Worm (Caenorhabditis elegans) whole organism, L3 larva: ENCODE results near the gene F52H2.15.

Experiments
- R02D3.7 ChIP-seq: fragments of 150-350 bp; optimal IDR thresholded peaks from 2 replicates; lab custom pipeline; 2014; ENCODE audit warnings: missing biosample characterization, missing genetic modification characterization
- ZK546.5 ChIP-seq: sonication (generic microtip); optimal IDR thresholded peaks from 2 replicates; lab custom pipeline; 2017; ENCODE audit warnings: missing biosample characterization, missing genetic modification characterization
- aly-2 ChIP-seq: fragments of 150-350 bp; optimal IDR thresholded peaks from 2 replicates; lab custom pipeline; 2014; ENCODE audit warnings: missing biosample characterization, missing genetic modification characterization
- ama-1 ChIP-seq: fragments of 150-350 bp; optimal IDR thresholded peaks from 2 replicates; lab custom pipeline; 2018
- ceh-16 ChIP-seq: sonication (generic microtip); optimal IDR thresholded peaks from 2 replicates; lab custom pipeline; 2017; ENCODE audit warnings: missing biosample characterization, missing genetic modification characterization
- ceh-28 ChIP-seq: fragments of 150-350 bp; optimal IDR thresholded peaks from 2 replicates; lab custom pipeline; 2014; ENCODE audit warnings: missing biosample characterization, missing genetic modification reagents, missing genetic modification characterization
- egl-27 ChIP-seq: sonication (generic microtip); optimal IDR thresholded peaks from 4 replicates; lab custom pipeline; 2017; ENCODE audit warnings: missing biosample characterization, missing genetic modification reagents, missing genetic modification characterization
- egl-5 ChIP-seq: fragments of 150-350 bp; optimal IDR thresholded peaks from 2 replicates; lab custom pipeline; 2017; ENCODE audit warnings: missing biosample characterization, missing genetic modification reagents, missing genetic modification characterization, inconsistent platforms
- elt-2 ChIP-seq: sonication (generic microtip); optimal IDR thresholded peaks from 2 replicates; lab custom pipeline; 2016; ENCODE audit warnings: missing genetic modification reagents, mild to moderate bottlenecking, missing genetic modification characterization, missing compliant biosample characterization
- elt-3 ChIP-seq, 3 experiments: fragments of 150-350 bp in 1 of 3; sonication (generic microtip) in 2 of 3; optimal IDR thresholded peaks; 2 replicates in 2 of 3; 4 replicates in 1 of 3; lab custom pipeline; 2014 to 2017; ENCODE audit warnings: missing biosample characterization in 3 of 3, missing genetic modification characterization in 3 of 3
- eor-1 ChIP-seq, 2 experiments: fragments of 150-350 bp; optimal IDR thresholded peaks; 2 replicates each; lab custom pipeline; 2014 to 2018; ENCODE audit warnings: missing biosample characterization in 2 of 2, missing genetic modification characterization in 2 of 2
- fkh-10 ChIP-seq: sonication (generic microtip); optimal IDR thresholded peaks from 2 replicates; lab custom pipeline; 2017; ENCODE audit warnings: missing biosample characterization, missing genetic modification reagents, missing genetic modification characterization
- fkh-2 ChIP-seq: fragments of 150-350 bp; optimal IDR thresholded peaks from 2 replicates; lab custom pipeline; 2014; ENCODE audit warnings: missing biosample characterization, missing genetic modification reagents, missing genetic modification characterization
- fos-1 ChIP-seq: fragments of 150-350 bp; optimal IDR thresholded peaks from 2 replicates; lab custom pipeline; 2014; ENCODE audit warnings: missing biosample characterization, missing genetic modification characterization
- hmg-11 ChIP-seq: sonication (generic microtip); optimal IDR thresholded peaks from 2 replicates; lab custom pipeline; 2016; ENCODE audit warnings: missing genetic modification characterization, missing compliant biosample characterization
- lin-15B ChIP-seq: fragments of 150-350 bp; optimal IDR thresholded peaks from 2 replicates; lab custom pipeline; 2014; ENCODE audit warnings: missing biosample characterization, missing genetic modification characterization
- lin-39 ChIP-seq: fragments of 150-350 bp; optimal IDR thresholded peaks from 2 replicates; lab custom pipeline; 2018; ENCODE audit warnings: missing biosample characterization, missing genetic modification reagents, missing genetic modification characterization
- lsy-12 ChIP-seq: sonication (generic microtip); optimal IDR thresholded peaks from 2 replicates; lab custom pipeline; 2016; ENCODE audit warnings: mild to moderate bottlenecking, missing genetic modification characterization, missing compliant biosample characterization
- mml-1 ChIP-seq: fragments of 150-350 bp; sonication (generic microtip); optimal IDR thresholded peaks from 3 replicates; lab custom pipeline; 2014; ENCODE audit warnings: missing biosample characterization, missing genetic modification characterization
- nfya-1 ChIP-seq: sonication (generic microtip); optimal IDR thresholded peaks from 2 replicates; lab custom pipeline; 2017; ENCODE audit warnings: missing genetic modification characterization, mild to moderate bottlenecking, missing compliant biosample characterization, antibody characterized with exemption, moderate library complexity; ENCODE audit not compliant: insufficient read depth
- nhr-11 ChIP-seq: fragments of 150-350 bp; optimal IDR thresholded peaks from 2 replicates; lab custom pipeline; 2014; ENCODE audit warnings: missing biosample characterization, missing genetic modification characterization
- nhr-12 ChIP-seq: fragments of 150-350 bp; optimal IDR thresholded peaks from 2 replicates; lab custom pipeline; 2014; ENCODE audit warnings: missing biosample characterization, missing genetic modification characterization
- nhr-23 ChIP-seq: fragments of 150-350 bp; optimal IDR thresholded peaks from 2 replicates; lab custom pipeline; 2014; ENCODE audit warnings: missing biosample characterization, missing genetic modification reagents, missing genetic modification characterization
- nhr-237 ChIP-seq: fragments of 150-350 bp; optimal IDR thresholded peaks from 2 replicates; lab custom pipeline; 2014; ENCODE audit warnings: missing biosample characterization, missing genetic modification characterization
- nhr-25 ChIP-seq: sonication (generic microtip); optimal IDR thresholded peaks from 2 replicates; lab custom pipeline; 2017; ENCODE audit warnings: missing biosample characterization, missing genetic modification characterization
- nhr-28 ChIP-seq: fragments of 150-350 bp; optimal IDR thresholded peaks from 2 replicates; lab custom pipeline; 2014; ENCODE audit warnings: missing biosample characterization, missing genetic modification characterization
- nhr-43 ChIP-seq: sonication (generic microtip); optimal IDR thresholded peaks from 2 replicates; lab custom pipeline; 2016; ENCODE audit warnings: mild to moderate bottlenecking, missing genetic modification characterization, missing compliant biosample characterization; ENCODE audit not compliant: poor library complexity, severe bottlenecking
- nhr-67 ChIP-seq: fragments of 150-350 bp; optimal IDR thresholded peaks from 2 replicates; lab custom pipeline; 2014; ENCODE audit warnings: missing biosample characterization, missing genetic modification characterization
- nhr-76 ChIP-seq: fragments of 150-350 bp; sonication (generic microtip); optimal IDR thresholded peaks from 5 replicates; lab custom pipeline; 2014; ENCODE audit warnings: missing biosample characterization, missing genetic modification characterization
- nhr-77 ChIP-seq: fragments of 150-350 bp; optimal IDR thresholded peaks from 2 replicates; lab custom pipeline; 2014; ENCODE audit warnings: missing biosample characterization, missing genetic modification characterization
- pha-4 ChIP-seq: fragments of 150-350 bp; optimal IDR thresholded peaks from 2 replicates; lab custom pipeline; 2014; ENCODE audit warnings: missing biosample characterization, missing genetic modification reagents, missing genetic modification characterization
- pqm-1 ChIP-seq: fragments of 150-350 bp; optimal IDR thresholded peaks from 2 replicates; lab custom pipeline; 2017; ENCODE audit warnings: missing biosample characterization, missing genetic modification characterization, inconsistent platforms
- sea-2 ChIP-seq: fragments of 150-350 bp; sonication (generic microtip); optimal IDR thresholded peaks from 4 replicates; lab custom pipeline; 2014; ENCODE audit warnings: missing biosample characterization, missing genetic modification reagents, missing genetic modification characterization
- skn-1 ChIP-seq: fragments of 150-350 bp; optimal IDR thresholded peaks from 2 replicates; lab custom pipeline; 2014; ENCODE audit warnings: missing biosample characterization, missing genetic modification characterization
- snpc-4 ChIP-seq: fragments of 150-350 bp; optimal IDR thresholded peaks from 2 replicates; lab custom pipeline; 2014; ENCODE audit warnings: missing biosample characterization, missing genetic modification characterization
- unc-39 ChIP-seq: sonication (generic microtip); optimal IDR thresholded peaks from 4 replicates; lab custom pipeline; 2017; ENCODE audit warnings: missing biosample characterization, missing genetic modification characterization
- unc-62 ChIP-seq: fragments of 150-350 bp; sonication (generic microtip); optimal IDR thresholded peaks from 4 replicates; lab custom pipeline; 2014; ENCODE audit warnings: missing biosample characterization, missing genetic modification reagents, missing genetic modification characterization
- zag-1 ChIP-seq: fragments of 150-350 bp; optimal IDR thresholded peaks from 2 replicates; lab custom pipeline; 2014; ENCODE audit warnings: missing biosample characterization, missing genetic modification characterization
- ztf-11 ChIP-seq: fragments of 150-350 bp; optimal IDR thresholded peaks from 2 replicates; lab custom pipeline; 2014; ENCODE audit warnings: missing biosample characterization, missing genetic modification characterization

The F52H2.15 gene

DNA sequence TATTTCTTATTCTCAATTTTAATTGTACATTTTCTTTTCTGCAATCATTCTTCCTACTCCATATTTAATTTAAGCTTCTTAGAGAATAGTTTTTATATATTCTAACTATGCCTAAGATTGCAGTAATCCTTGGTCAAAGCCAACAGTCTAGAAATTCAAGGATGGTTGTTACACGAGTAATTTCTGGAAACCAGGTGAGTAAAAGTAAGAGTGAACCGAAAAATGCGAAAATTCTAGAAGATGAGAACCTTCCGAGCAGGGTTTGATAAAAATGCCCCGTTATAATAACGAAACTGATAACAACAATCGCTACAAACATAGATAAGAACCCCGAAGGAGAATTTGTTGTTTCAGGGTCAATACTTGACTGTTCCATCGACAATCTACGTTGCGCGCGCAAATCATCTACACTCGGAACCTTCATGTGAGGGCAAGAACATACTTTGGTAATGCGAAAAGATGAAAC is at the start of gene F52H2.15:
TSS of gene F52H2.15 (plus strand) at position 51 of the 466 bp plus-strand sequence.
- TF ChIP-seq pha-4 (peak; percentile 37), nhr-43 (tag; lab: Kevin White, UChicago) (no peak), elt-2 (tag; lab: Kevin White, UChicago) (peak; percentile 86), pqm-1 (peak; percentile 57)
- TF ChIP-seq, all 47 proteins: peak for 3

DNA sequence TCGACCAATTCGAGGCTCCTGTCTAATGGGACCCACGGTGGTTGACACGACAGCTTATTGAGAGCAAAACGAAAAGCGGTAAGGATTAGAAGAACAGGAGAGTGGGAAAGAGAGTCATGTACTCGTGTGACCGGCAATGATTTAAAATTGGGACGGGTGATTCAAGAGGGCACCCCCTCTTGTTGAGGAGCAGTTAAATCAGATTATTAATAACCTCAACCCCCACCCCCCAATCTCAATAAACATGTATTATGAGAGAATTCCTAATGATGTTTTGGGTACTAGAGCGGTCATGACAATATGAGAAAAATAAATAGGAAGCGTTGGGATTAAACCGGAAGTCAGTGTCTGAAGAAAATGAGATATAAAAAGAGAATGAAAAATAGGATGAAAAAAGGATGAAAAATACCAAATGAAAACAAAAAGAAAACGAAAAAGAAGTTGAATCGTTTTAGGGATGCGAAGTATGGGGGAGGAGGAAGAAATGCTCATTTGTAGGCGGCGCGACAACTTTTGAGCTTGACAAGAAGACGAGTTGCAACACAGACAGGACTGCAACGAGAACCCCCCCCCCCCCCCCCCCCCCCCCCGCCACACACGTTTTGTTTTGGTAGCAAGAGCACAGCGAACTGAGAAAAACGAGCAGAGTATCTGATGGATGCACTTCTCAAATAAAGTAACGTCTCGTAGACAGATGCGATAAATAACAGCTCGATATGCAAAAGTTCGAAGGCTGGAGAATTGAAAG is 48.0 kb upstream of the F52H2.15 start:
- no peak for TF ChIP-seq pqm-1
- TF ChIP-seq nhr-76 (tag; lab: Kevin White, UChicago): no peak
- no peak for TF ChIP-seq lin-39
- TF ChIP-seq ceh-28: no peak
- no peak for TF ChIP-seq nfya-1 (tag; lab: Kevin White, UChicago)
- no peak for TF ChIP-seq nhr-12 (tag; lab: Kevin White, UChicago)
- no peak for TF ChIP-seq lsy-12 (tag; lab: Kevin White, UChicago)
- no peak for TF ChIP-seq sea-2 (GFP tag; lab: Kevin White, UChicago)
- no peak for TF ChIP-seq hmg-11
- no peak for TF ChIP-seq snpc-4
- TF ChIP-seq nhr-23: no peak
- no peak for TF ChIP-seq pha-4
- no peak for TF ChIP-seq zag-1
- no peak for TF ChIP-seq egl-5
- no peak for TF ChIP-seq aly-2 (tag; lab: Kevin White, UChicago)
- TF ChIP-seq mml-1: no peak
- no peak for TF ChIP-seq unc-39
- TF ChIP-seq nhr-25 (tag; lab: Kevin White, UChicago): no peak
- TF ChIP-seq ama-1: no peak

DNA sequence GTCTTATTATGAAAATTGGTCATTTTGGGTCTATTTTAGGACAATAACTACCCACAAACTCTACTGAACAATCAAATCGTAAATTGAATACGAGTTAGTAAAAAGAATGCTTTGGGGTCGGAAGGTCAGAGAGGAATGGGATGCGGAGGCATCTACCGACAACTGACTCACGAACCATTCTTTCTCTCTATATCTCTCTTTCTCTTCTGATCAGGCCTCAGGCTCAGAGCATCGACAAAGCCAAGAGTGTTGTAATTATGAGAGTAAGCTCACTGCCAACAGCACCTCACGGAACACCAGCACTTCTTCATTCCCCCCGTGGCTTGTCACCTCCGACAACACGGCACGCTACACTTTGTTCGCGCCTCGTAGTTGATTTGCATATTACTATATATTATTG is 44.7 kb upstream of the F52H2.15 start:
- TF ChIP-seq egl-5 (no peak), nhr-28 (tag; lab: Kevin White, UChicago) (no peak), unc-39 (no peak), skn-1 (tag; lab: Kevin White, UChicago) (no peak), nhr-77 (no peak), ZK546.5 (tag; lab: Kevin White, UChicago) (no peak), ceh-16 (tag; lab: Kevin White, UChicago) (no peak), ztf-11 (tag; lab: Kevin White, UChicago) (no peak), sea-2 (GFP tag; lab: Kevin White, UChicago) (no peak), fos-1 (tag; lab: Kevin White, UChicago) (no peak), nhr-23 (no peak), ceh-28 (no peak), R02D3.7 (tag; lab: Kevin White, UChicago) (no peak), fkh-2 (no peak), nfya-1 (tag; lab: Kevin White, UChicago) (no peak), nhr-12 (tag; lab: Kevin White, UChicago) (no peak), fkh-10 (GFP tag; lab: Kevin White, UChicago) (no peak)

DNA sequence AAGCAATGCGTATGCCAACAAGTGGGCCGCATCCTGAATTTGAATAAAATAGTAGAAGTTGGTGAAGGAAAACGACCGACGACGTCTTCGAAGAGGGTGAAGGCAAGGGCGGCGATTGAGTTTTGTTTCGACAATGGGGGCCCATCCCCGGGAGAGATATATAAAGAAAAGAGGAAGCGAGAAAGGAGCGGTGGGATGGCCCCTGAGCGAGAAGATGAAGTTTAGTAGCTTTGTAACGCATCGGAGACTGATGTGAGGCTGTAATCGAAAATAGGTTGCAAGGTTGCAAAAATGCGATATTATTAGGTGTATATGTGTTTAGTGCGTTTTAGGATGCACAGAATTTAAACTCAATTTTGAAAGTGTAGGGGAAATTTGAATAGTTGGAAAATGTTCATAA is 42.5 kb upstream of the F52H2.15 start:
- TF ChIP-seq nhr-11 (tag; lab: Kevin White, UChicago): no peak
- TF ChIP-seq nhr-237 (tag; lab: Kevin White, UChicago): no peak
- TF ChIP-seq nhr-23: no peak
- TF ChIP-seq elt-3 (tag; optimal IDR thresholded peaks at IDR 0.05; lab: Kevin White, UChicago): no peak
- no peak for TF ChIP-seq eor-1 (tag; optimal IDR thresholded peaks at IDR 0.05; lab: Kevin White, UChicago)
- TF ChIP-seq fkh-2: no peak
- TF ChIP-seq lin-15B (tag; lab: Kevin White, UChicago): no peak
- no peak for TF ChIP-seq pqm-1
- TF ChIP-seq unc-62 (GFP tag; lab: Kevin White, UChicago): no peak
- TF ChIP-seq egl-27 (tag; lab: Kevin White, UChicago): no peak
- no peak for TF ChIP-seq nhr-76 (tag; lab: Kevin White, UChicago)
- no peak for TF ChIP-seq nhr-67
- TF ChIP-seq elt-2 (tag; lab: Kevin White, UChicago): no peak
